Fruit fly (Drosophila melanogaster): Measurements from ENCODE around the gene CG16984.

The CG16984 gene

DNA sequence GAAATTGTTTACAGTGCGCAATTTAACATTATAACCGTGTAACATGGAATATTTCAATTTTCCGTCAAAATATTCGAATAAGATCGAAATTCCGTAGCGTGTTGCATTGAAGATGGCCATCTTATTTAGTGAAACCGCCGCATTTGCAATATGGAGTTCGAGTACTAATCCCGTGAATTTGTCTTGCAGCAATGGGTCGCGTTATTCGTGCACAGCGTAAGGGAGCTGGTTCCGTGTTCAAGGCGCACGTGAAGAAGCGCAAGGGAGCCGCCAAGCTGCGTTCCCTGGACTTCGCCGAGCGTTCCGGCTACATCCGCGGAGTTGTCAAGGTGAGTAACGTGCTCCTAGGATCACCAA, 8.0 kb upstream of the CG16984 start:
- TF ChIP-seq sage (GFP tag; optimal IDR thresholded peaks at IDR 0.05) (no peak), sv (GFP tag; optimal IDR thresholded peaks at IDR 0.05) (no peak), pan (optimal IDR thresholded peaks at IDR 0.05) (no peak), dl (GFP tag; optimal IDR thresholded peaks at IDR 0.05; ENCODE audit: insufficient read depth in 1 of 2, partially characterized antibody in 2 of 2) (no peak), Hr83 (GFP tag; optimal IDR thresholded peaks at IDR 0.05; ENCODE audit: poor library complexity, severe bottlenecking) (no peak), HLH106 (tag; optimal IDR thresholded peaks at IDR 0.05) (no peak), OdsH (GFP tag; optimal IDR thresholded peaks at IDR 0.05) (no peak), Rel (GFP tag; optimal IDR thresholded peaks at IDR 0.05) (no peak), Rel (tag; optimal IDR thresholded peaks at IDR 0.05) (no peak), foxo (GFP tag; optimal IDR thresholded peaks at IDR 0.05) (no peak), CG9705 (GFP tag; optimal IDR thresholded peaks at IDR 0.05) (no peak), tai (GFP tag; optimal IDR thresholded peaks at IDR 0.05) (no peak)

DNA sequence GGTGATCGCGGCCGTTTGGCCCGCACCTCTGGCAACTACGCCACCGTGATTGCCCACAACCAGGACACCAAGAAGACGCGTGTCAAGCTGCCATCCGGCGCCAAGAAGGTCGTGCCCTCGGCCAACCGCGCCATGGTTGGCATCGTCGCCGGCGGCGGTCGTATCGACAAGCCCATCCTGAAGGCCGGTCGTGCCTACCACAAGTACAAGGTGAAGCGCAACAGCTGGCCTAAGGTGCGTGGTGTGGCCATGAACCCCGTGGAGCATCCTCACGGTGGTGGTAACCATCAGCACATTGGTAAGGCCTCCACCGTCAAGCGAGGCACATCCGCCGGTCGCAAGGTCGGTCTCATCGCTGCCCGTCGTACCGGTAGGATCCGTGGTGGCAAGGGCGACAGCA, 7.3 kb upstream of the CG16984 start:
- TF ChIP-seq sage (GFP tag; optimal IDR thresholded peaks at IDR 0.05) (no peak), Jra (GFP tag; optimal IDR thresholded peaks at IDR 0.05) (no peak), Myc (optimal IDR thresholded peaks at IDR 0.05) (no peak), psq (GFP tag; optimal IDR thresholded peaks at IDR 0.05) (no peak), Hnf4 (GFP tag; optimal IDR thresholded peaks at IDR 0.05) (no peak), CG9705 (GFP tag; optimal IDR thresholded peaks at IDR 0.05) (no peak), br (GFP tag; optimal IDR thresholded peaks at IDR 0.05) (no peak), Dfd (GFP tag; optimal IDR thresholded peaks at IDR 0.05) (no peak)

DNA sequence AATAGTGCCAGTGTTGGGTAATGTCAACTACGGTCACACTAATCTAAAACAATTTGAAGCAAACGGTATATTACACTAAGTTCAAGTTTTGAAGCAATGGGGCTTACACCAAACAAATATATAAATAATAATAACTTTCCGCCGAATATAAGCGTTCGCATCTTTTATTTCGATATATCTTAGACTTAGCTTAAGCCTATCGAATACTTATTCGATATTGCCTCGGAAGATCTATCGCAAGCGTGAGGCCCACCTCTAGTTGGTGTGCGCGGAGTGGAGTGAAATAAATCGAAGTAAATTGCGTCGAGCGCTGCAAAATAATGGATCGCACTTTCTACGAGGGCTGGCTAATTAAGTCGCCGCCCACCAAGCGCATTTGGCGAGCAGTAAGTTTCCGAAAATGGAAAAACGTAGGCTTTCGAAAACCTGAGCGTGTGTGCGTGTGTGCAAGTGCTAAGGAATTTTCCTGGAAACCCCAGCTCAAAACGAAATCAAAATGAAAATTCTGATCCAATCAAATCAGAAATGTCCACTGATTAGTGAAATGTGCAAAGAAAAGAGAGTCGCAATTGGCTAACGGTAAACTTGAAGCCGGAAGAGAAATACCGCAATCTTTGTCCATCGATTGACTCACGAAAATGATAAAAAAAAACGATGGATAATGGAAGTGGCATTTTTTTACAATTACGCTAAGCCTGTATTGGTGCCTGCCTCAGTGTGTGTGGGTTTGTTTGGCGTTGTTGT, 6.2 kb upstream of the CG16984 start, which contains the start of gene dos:
Gene dos (plus strand): TSS at position 248 of the 744 bp plus-strand sequence.
- TF ChIP-seq Rel (GFP tag; optimal IDR thresholded peaks at IDR 0.05) (no peak), Rel (tag; optimal IDR thresholded peaks at IDR 0.05) (peak; percentile 67), dmrt93B (GFP tag; optimal IDR thresholded peaks at IDR 0.05) (no peak), Myc (optimal IDR thresholded peaks at IDR 0.05) (no peak), Sp1 (GFP tag; optimal IDR thresholded peaks at IDR 0.05) (peak; percentile 48), brk (GFP tag; optimal IDR thresholded peaks at IDR 0.05) (peak; percentile 86), rgr (GFP tag; optimal IDR thresholded peaks at IDR 0.05) (peak; percentile 65), Dif (GFP tag; optimal IDR thresholded peaks at IDR 0.05; ENCODE audit: partially characterized antibody) (no peak), CrebA (GFP tag; optimal IDR thresholded peaks at IDR 0.05; ENCODE audit: borderline replicate concordance) (no peak), Vsx2 (GFP tag; optimal IDR thresholded peaks at IDR 0.05; ENCODE audit: partially characterized antibody) (peak; percentile 90), h (GFP tag; optimal IDR thresholded peaks at IDR 0.05) (peak; percentile 74), foxo (GFP tag; optimal IDR thresholded peaks at IDR 0.05) (peak in 1 of 2 experiments; percentile 57), GATAd (GFP tag; optimal IDR thresholded peaks at IDR 0.05) (no peak), Dfd (GFP tag; optimal IDR thresholded peaks at IDR 0.05) (no peak), dsf (GFP tag; optimal IDR thresholded peaks at IDR 0.05; ENCODE audit: borderline replicate concordance) (peak; percentile 35), HLH106 (tag; optimal IDR thresholded peaks at IDR 0.05) (peak; percentile 51), sage (GFP tag; optimal IDR thresholded peaks at IDR 0.05) (peak; percentile 36), Hr83 (GFP tag; optimal IDR thresholded peaks at IDR 0.05; ENCODE audit: poor library complexity, severe bottlenecking) (peak; percentile 33), CG9705 (GFP tag; optimal IDR thresholded peaks at IDR 0.05) (peak; percentile 44), lola (GFP tag; optimal IDR thresholded peaks at IDR 0.05) (no peak), ey (GFP tag; optimal IDR thresholded peaks at IDR 0.05) (peak; percentile 33), Jra (GFP tag; optimal IDR thresholded peaks at IDR 0.05) (peak; percentile 24), OdsH (GFP tag; optimal IDR thresholded peaks at IDR 0.05) (peak; percentile 27), Hnf4 (GFP tag; optimal IDR thresholded peaks at IDR 0.05) (peak; percentile 67), br (GFP tag; optimal IDR thresholded peaks at IDR 0.05) (peak; percentile 41), dl (GFP tag; optimal IDR thresholded peaks at IDR 0.05; ENCODE audit: insufficient read depth in 1 of 2, partially characterized antibody in 2 of 2) (no peak), sv (GFP tag; optimal IDR thresholded peaks at IDR 0.05) (peak; percentile 65), fru (GFP tag; optimal IDR thresholded peaks at IDR 0.05) (peak; percentile 45), N (GFP tag; optimal IDR thresholded peaks at IDR 0.05) (no peak), psq (GFP tag; optimal IDR thresholded peaks at IDR 0.05) (peak; percentile 49), pan (optimal IDR thresholded peaks at IDR 0.05) (no peak), usp (GFP tag; optimal IDR thresholded peaks at IDR 0.05) (no peak), Abd-B (GFP tag; optimal IDR thresholded peaks at IDR 0.05) (no peak)

Data from whole organism, wandering third instar larva.